Fruit fly (Drosophila melanogaster) whole organism, embryonic: ENCODE results near the gene CG31548.

ENCODE experiments used
- Awh ChIP-seq: fragments of 200-800 bp; sonication (Bioruptor generic); IDR thresholded peaks from 2 replicates; pipeline ENCODE4, ENCODE4 v1.3.6; 2022; ENCODE audit warnings: missing biosample characterization, missing genetic modification characterization
- BtbVII ChIP-seq: fragments of 200-800 bp; sonication (Bioruptor generic); optimal IDR thresholded peaks from 3 replicates; lab custom pipeline; 2017; ENCODE audit warnings: missing biosample characterization, mild to moderate bottlenecking, missing genetic modification characterization
- CG10321 ChIP-seq: fragments of 200-800 bp; sonication (Bioruptor generic); IDR thresholded peaks from 2 replicates; pipeline ENCODE4 v1.3.6; 2022; ENCODE audit warnings: missing biosample characterization, missing genetic modification characterization
- CG10462 ChIP-seq: fragments of 200-800 bp; sonication (Bioruptor generic); optimal IDR thresholded peaks from 2 replicates; lab custom pipeline; 2016; ENCODE audit warnings: missing biosample characterization, missing genetic modification characterization
- CG10543 ChIP-seq: fragments of 200-800 bp; sonication (Bioruptor generic); optimal IDR thresholded peaks from 3 replicates; lab custom pipeline; 2017; ENCODE audit warnings: missing biosample characterization, mild to moderate bottlenecking, missing genetic modification characterization, moderate library complexity
- CG11723 ChIP-seq: fragments of 200-800 bp; sonication (Bioruptor generic); optimal IDR thresholded peaks from 2 replicates; lab custom pipeline; 2017; ENCODE audit warnings: missing biosample characterization, mild to moderate bottlenecking, missing genetic modification characterization
- CG1647 ChIP-seq: fragments of 200-800 bp; sonication (Bioruptor generic); optimal IDR thresholded peaks from 3 replicates; lab custom pipeline; 2016; ENCODE audit warnings: missing biosample characterization, missing genetic modification characterization
- CG17186 ChIP-seq: fragments of 200-800 bp; sonication (Bioruptor generic); optimal IDR thresholded peaks from 3 replicates; lab custom pipeline; 2017; ENCODE audit warnings: missing biosample characterization, missing genetic modification reagents, missing genetic modification characterization
- CG18619 ChIP-seq: fragments of 200-800 bp; sonication (Bioruptor generic); optimal IDR thresholded peaks from 3 replicates; lab custom pipeline; 2017; ENCODE audit warnings: missing biosample characterization, mild to moderate bottlenecking, missing genetic modification characterization
- CG2116 ChIP-seq: fragments of 200-800 bp; sonication (Bioruptor generic); optimal IDR thresholded peaks from 3 replicates; lab custom pipeline; 2018; ENCODE audit warnings: missing biosample characterization, mild to moderate bottlenecking, missing genetic modification characterization
- CG30431 ChIP-seq: fragments of 200-800 bp; sonication (Bioruptor generic); optimal IDR thresholded peaks from 2 replicates; lab custom pipeline; 2017; ENCODE audit warnings: missing biosample characterization, missing genetic modification characterization
- CG32532 ChIP-seq: fragments of 200-800 bp; sonication (Bioruptor generic); IDR thresholded peaks from 2 replicates; pipeline ENCODE4 v1.3.6; 2022; ENCODE audit warnings: missing biosample characterization, missing genetic modification characterization
- CG33213 ChIP-seq: fragments of 200-800 bp; sonication (Bioruptor generic); optimal IDR thresholded peaks from 3 replicates; lab custom pipeline; 2016; ENCODE audit warnings: missing biosample characterization, missing genetic modification characterization
- CG3995 ChIP-seq: fragments of 200-800 bp; sonication (Bioruptor generic); optimal IDR thresholded peaks from 3 replicates; lab custom pipeline; 2016; ENCODE audit warnings: missing biosample characterization, missing genetic modification characterization
- CG4282 ChIP-seq: fragments of 200-800 bp; sonication (Bioruptor generic); optimal IDR thresholded peaks from 2 replicates; lab custom pipeline; 2016; ENCODE audit warnings: missing biosample characterization, missing genetic modification characterization
- CG4424 ChIP-seq: fragments of 200-800 bp; sonication (Bioruptor generic); optimal IDR thresholded peaks from 3 replicates; lab custom pipeline; 2016; ENCODE audit warnings: missing biosample characterization, missing genetic modification characterization
- CG4820 ChIP-seq: fragments of 200-800 bp; sonication (Bioruptor generic); optimal IDR thresholded peaks from 3 replicates; lab custom pipeline; 2016; ENCODE audit warnings: missing biosample characterization, missing genetic modification characterization
- CG6272 ChIP-seq: fragments of 200-800 bp; sonication (Bioruptor generic); IDR thresholded peaks from 2 replicates; pipeline ENCODE4 v1.3.6; 2022; ENCODE audit warnings: missing biosample characterization, missing genetic modification characterization
- CG6654 ChIP-seq: fragments of 200-800 bp; sonication (Bioruptor generic); optimal IDR thresholded peaks from 2 replicates; lab custom pipeline; 2017; ENCODE audit warnings: missing biosample characterization, mild to moderate bottlenecking, missing genetic modification characterization
- CG6813 ChIP-seq: fragments of 200-800 bp; sonication (Bioruptor generic); optimal IDR thresholded peaks from 2 replicates; lab custom pipeline; 2017; ENCODE audit warnings: missing biosample characterization, missing genetic modification characterization, mild to moderate bottlenecking, moderate library complexity, missing genetic modification reagents
- CG9817 ChIP-seq: fragments of 200-800 bp; sonication (Bioruptor generic); optimal IDR thresholded peaks from 2 replicates; lab custom pipeline; 2018; ENCODE audit warnings: missing biosample characterization, mild to moderate bottlenecking, missing genetic modification characterization, moderate library complexity
- Fer3 ChIP-seq: fragments of 200-800 bp; sonication (Bioruptor generic); optimal IDR thresholded peaks from 2 replicates; lab custom pipeline; 2018; ENCODE audit warnings: missing biosample characterization, mild to moderate bottlenecking, missing genetic modification characterization, moderate library complexity
- Hmr ChIP-seq: fragments of 200-800 bp; sonication (Bioruptor generic); optimal IDR thresholded peaks from 3 replicates; lab custom pipeline; 2017; ENCODE audit warnings: mild to moderate bottlenecking, missing biosample characterization, missing genetic modification reagents, missing genetic modification characterization
- Lhr ChIP-seq: fragments of 200-800 bp; sonication (Bioruptor generic); optimal IDR thresholded peaks from 3 replicates; lab custom pipeline; 2017; ENCODE audit warnings: mild to moderate bottlenecking, missing biosample characterization, missing genetic modification reagents, missing genetic modification characterization
- Lpt ChIP-seq: fragments of >200 bp; optimal IDR thresholded peaks from 2 replicates; lab custom pipeline; 2018; ENCODE audit warnings: missing biosample characterization, missing genetic modification characterization
- Med ChIP-seq: fragments of 200-800 bp; sonication (Bioruptor generic); peaks from one replicate; lab custom pipeline; 2016; ENCODE audit warnings: missing biosample characterization, missing genetic modification characterization, mild to moderate bottlenecking, inconsistent platforms, moderate library complexity
- Oaz ChIP-seq: fragments of 200-800 bp; sonication (Bioruptor generic); IDR thresholded peaks from 2 replicates; pipeline ENCODE4 v1.3.6; 2022; ENCODE audit warnings: missing biosample characterization, missing genetic modification characterization
- Ptx1 ChIP-seq: fragments of 200-800 bp; sonication (Bioruptor generic); IDR thresholded peaks from 2 replicates; pipeline ENCODE4 v1.3.6; 2022; ENCODE audit warnings: missing biosample characterization, missing genetic modification characterization
- Sox102F ChIP-seq: fragments of 200-800 bp; sonication (Bioruptor generic); optimal IDR thresholded peaks from 2 replicates; lab custom pipeline; 2018; ENCODE audit warnings: missing biosample characterization, mild to moderate bottlenecking, missing genetic modification characterization, moderate library complexity
- YL-1 ChIP-seq: fragments of 200-800 bp; sonication (Bioruptor generic); optimal IDR thresholded peaks from 3 replicates; lab custom pipeline; 2017; ENCODE audit warnings: missing biosample characterization, mild to moderate bottlenecking, missing genetic modification characterization
- ap ChIP-seq: fragments of 200-800 bp; sonication (Bioruptor generic); IDR thresholded peaks from 2 replicates; pipeline ENCODE4 v1.3.6; 2022; ENCODE audit warnings: missing biosample characterization, missing genetic modification characterization
- ase ChIP-seq: fragments of 200-800 bp; sonication (Bioruptor generic); IDR thresholded peaks from 3 replicates; pipeline ENCODE4 v1.3.6; 2022; ENCODE audit warnings: missing biosample characterization, missing genetic modification characterization
- chif ChIP-seq, 2 experiments: fragments of 200-800 bp; sonication (Bioruptor generic); optimal IDR thresholded peaks; 3 replicates each; lab custom pipeline; 2016; ENCODE audit warnings: missing biosample characterization in 2 of 2, missing genetic modification characterization in 2 of 2
- dpn ChIP-seq, 2 experiments: fragments of 200-800 bp; sonication (Bioruptor generic); optimal IDR thresholded peaks; 3 replicates each; lab custom pipeline; 2016; ENCODE audit warnings: missing biosample characterization in 2 of 2, missing genetic modification characterization in 2 of 2
- ftz-f1 ChIP-seq: fragments of 200-800 bp; sonication (Bioruptor generic); optimal IDR thresholded peaks from 2 replicates; lab custom pipeline; 2016; ENCODE audit warnings: missing biosample characterization, missing genetic modification characterization
- gce ChIP-seq: fragments of 200-800 bp; sonication (Bioruptor generic); IDR thresholded peaks from 3 replicates; pipeline ENCODE4 v1.3.6; 2022; ENCODE audit warnings: missing biosample characterization, missing genetic modification characterization
- gt ChIP-seq: fragments of 200-800 bp; sonication (Bioruptor generic); IDR thresholded peaks from 2 replicates; pipeline ENCODE4 v1.3.6; 2022; ENCODE audit warnings: missing biosample characterization, missing genetic modification characterization
- hbn ChIP-seq: fragments of 200-800 bp; sonication (Bioruptor generic); IDR thresholded peaks from 2 replicates; pipeline ENCODE4 v1.3.6; 2022; ENCODE audit warnings: missing biosample characterization, missing genetic modification characterization; ENCODE audit not compliant: partially characterized antibody
- jumu ChIP-seq: fragments of 200-800 bp; sonication (Bioruptor generic); optimal IDR thresholded peaks from 3 replicates; lab custom pipeline; 2016; ENCODE audit warnings: missing biosample characterization, missing genetic modification characterization
- klu ChIP-seq: fragments of 200-800 bp; sonication (Bioruptor generic); IDR thresholded peaks from 2 replicates; pipeline ENCODE4 v1.3.6; 2022; ENCODE audit warnings: missing biosample characterization, missing genetic modification characterization
- lmd ChIP-seq: fragments of 200-800 bp; sonication (Bioruptor generic); IDR thresholded peaks from 2 replicates; pipeline ENCODE4 v1.3.6; 2022; ENCODE audit warnings: missing biosample characterization, missing genetic modification characterization
- mam ChIP-seq: fragments of 200-800 bp; sonication (Bioruptor generic); optimal IDR thresholded peaks from 3 replicates; lab custom pipeline; 2016; ENCODE audit warnings: missing biosample characterization, missing genetic modification characterization
- nau ChIP-seq: fragments of 200-800 bp; sonication (Bioruptor generic); optimal IDR thresholded peaks from 3 replicates; lab custom pipeline; 2017; ENCODE audit warnings: missing biosample characterization, mild to moderate bottlenecking, missing genetic modification characterization, missing genetic modification reagents
- nmo ChIP-seq: fragments of 200-800 bp; sonication (Bioruptor generic); optimal IDR thresholded peaks from 2 replicates; lab custom pipeline; 2018; ENCODE audit warnings: missing biosample characterization, mild to moderate bottlenecking, missing genetic modification characterization, moderate library complexity
- odd ChIP-seq: fragments of 200-800 bp; sonication (Bioruptor generic); optimal IDR thresholded peaks from 2 replicates; lab custom pipeline; 2017; ENCODE audit warnings: missing biosample characterization, mild to moderate bottlenecking, missing genetic modification characterization
- sd ChIP-seq: fragments of 200-800 bp; sonication (Bioruptor generic); optimal IDR thresholded peaks from 3 replicates; lab custom pipeline; 2018; ENCODE audit warnings: missing biosample characterization, mild to moderate bottlenecking, missing genetic modification characterization, moderate library complexity
- sisA ChIP-seq: fragments of 200-800 bp; sonication (Bioruptor generic); IDR thresholded peaks from 2 replicates; pipeline ENCODE4 v1.3.6; 2022; ENCODE audit warnings: missing biosample characterization, missing genetic modification characterization
- sr ChIP-seq: fragments of 200-800 bp; sonication (Bioruptor generic); IDR thresholded peaks from 3 replicates; pipeline ENCODE4 v1.3.6; 2022; ENCODE audit warnings: missing biosample characterization, missing genetic modification characterization
- stwl ChIP-seq: fragments of 200-800 bp; sonication (Bioruptor generic); optimal IDR thresholded peaks from 3 replicates; lab custom pipeline; 2018; ENCODE audit warnings: missing biosample characterization, mild to moderate bottlenecking, missing genetic modification characterization, moderate library complexity
- tin ChIP-seq: fragments of 200-800 bp; sonication (Bioruptor generic); optimal IDR thresholded peaks from 3 replicates; lab custom pipeline; 2016; ENCODE audit warnings: missing biosample characterization, missing genetic modification characterization
- wdn ChIP-seq: fragments of 200-800 bp; sonication (Bioruptor generic); IDR thresholded peaks from 2 replicates; pipeline ENCODE4 v1.3.6; 2022; ENCODE audit warnings: missing biosample characterization, missing genetic modification characterization
- zf30C ChIP-seq: fragments of 200-800 bp; sonication (Bioruptor generic); optimal IDR thresholded peaks from 3 replicates; lab custom pipeline; 2018; ENCODE audit warnings: missing biosample characterization, mild to moderate bottlenecking, missing genetic modification characterization

CG31548 gene

dm6 chr3R:5591398-5591853 is 45.2 kb downstream of the CG31548 start, which contains the start of the genes noi and Vha26 (continued):
- TF ChIP-seq Med (GFP tag; lab: Kevin White, UChicago) (peak; percentile 91), lmd (no peak), sisA (GFP tag; lab: Robert Waterston, UW) (peak; percentile 31; the same call in 1 of the 2 replicates), CG4282 (GFP tag; lab: Kevin White, UChicago) (no peak), hbn (GFP tag; lab: Robert Waterston, UW) (0 out of 2 replicates have a peak, but pooled peaks have one; percentile 27), Fer3 (peak; percentile 19), sd (tag; lab: Kevin White, UChicago) (no peak), CG4424 (GFP tag; lab: Kevin White, UChicago) (peak; percentile 3), Oaz (GFP tag; lab: Robert Waterston, UW) (no peak), CG2116 (peak; percentile 76), dpn (GFP tag; optimal IDR thresholded peaks at IDR 0.05; lab: Kevin White, UChicago) (peak; percentile 16 to 21), stwl (peak; percentile 75), Sox102F (GFP tag; lab: Kevin White, UChicago) (no peak), YL-1 (GFP tag; lab: Kevin White, UChicago) (peak; percentile 45), ftz-f1 (peak; percentile 12), BtbVII (GFP tag; lab: Kevin White, UChicago) (no peak), CG4820 (no peak), CG3995 (GFP tag; lab: Kevin White, UChicago) (peak; percentile 85), odd (GFP tag; lab: Kevin White, UChicago) (no peak), tin (peak; percentile 39), CG6272 (no peak), gce (GFP tag; lab: Robert Waterston, UW) (no peak), CG18619 (GFP tag; lab: Kevin White, UChicago) (peak; percentile 20), CG6813 (GFP tag; lab: Kevin White, UChicago) (no peak), Hmr (GFP tag; lab: Kevin White, UChicago) (no peak), wdn (no peak), Awh (GFP tag; lab: Robert Waterston, UW) (no peak), Lhr (peak; percentile 56), ase (GFP tag; lab: Robert Waterston, UW) (0 out of 3 replicates have a peak, but pooled peaks have one; percentile 8), CG10462 (GFP tag; lab: Kevin White, UChicago) (no peak), CG33213 (no peak), CG30431 (GFP tag; lab: Kevin White, UChicago) (no peak), CG11723 (GFP tag; lab: Kevin White, UChicago) (no peak), CG1647 (GFP tag; lab: Kevin White, UChicago) (no peak), Ptx1 (no peak), mam (GFP tag; lab: Kevin White, UChicago) (peak; percentile 65), nmo (peak; percentile 87), sr (GFP tag; lab: Robert Waterston, UW) (no peak), zf30C (GFP tag; lab: Kevin White, UChicago) (peak; percentile 54), jumu (GFP tag; lab: Kevin White, UChicago) (peak; percentile 6), gt (GFP tag; lab: Robert Waterston, UW) (no peak), CG32532 (GFP tag; lab: Robert Waterston, UW) (peak; percentile 64; the same call in 1 of the 2 replicates), CG9817 (no peak), chif (GFP tag; optimal IDR thresholded peaks at IDR 0.05; lab: Kevin White, UChicago) (no peak), ap (GFP tag; lab: Robert Waterston, UW) (no peak), nau (GFP tag; lab: Kevin White, UChicago) (no peak), klu (GFP tag; lab: Robert Waterston, UW) (no peak; the same call in 1 of the 2 replicates), Lpt (no peak), CG10321 (GFP tag; lab: Robert Waterston, UW) (no peak), CG6654 (GFP tag; lab: Kevin White, UChicago) (no peak), CG17186 (GFP tag; lab: Kevin White, UChicago) (peak; percentile 78), CG10543 (peak; percentile 44)
